Worm (Caenorhabditis elegans) whole organism, mixed stage, embryonic: ENCODE data around the gene T14B4.20.

Experiments used
- blmp-1 ChIP-seq: fragments of 150-350 bp; optimal IDR thresholded peaks from 2 replicates; lab custom pipeline; 2014; ENCODE audit warnings: missing biosample characterization, missing genetic modification characterization
- elt-1 ChIP-seq: sonication (generic microtip); optimal IDR thresholded peaks from 2 replicates; lab custom pipeline; 2017; ENCODE audit warnings: missing genetic modification characterization, mild to moderate bottlenecking, missing compliant biosample characterization, antibody characterized with exemption, moderate library complexity, borderline replicate concordance; ENCODE audit not compliant: insufficient read depth
- elt-3 ChIP-seq: fragments of 150-350 bp; optimal IDR thresholded peaks from 2 replicates; lab custom pipeline; 2014; ENCODE audit warnings: missing biosample characterization, missing genetic modification characterization
- unc-120 ChIP-seq: sonication (generic microtip); optimal IDR thresholded peaks from 2 replicates; lab custom pipeline; 2017; ENCODE audit warnings: missing genetic modification characterization, missing compliant biosample characterization; ENCODE audit not compliant: poor library complexity, severe bottlenecking
- ztf-11 ChIP-seq: fragments of 150-350 bp; optimal IDR thresholded peaks from 2 replicates; lab custom pipeline; 2014; ENCODE audit warnings: missing biosample characterization, missing genetic modification characterization

DNA sequence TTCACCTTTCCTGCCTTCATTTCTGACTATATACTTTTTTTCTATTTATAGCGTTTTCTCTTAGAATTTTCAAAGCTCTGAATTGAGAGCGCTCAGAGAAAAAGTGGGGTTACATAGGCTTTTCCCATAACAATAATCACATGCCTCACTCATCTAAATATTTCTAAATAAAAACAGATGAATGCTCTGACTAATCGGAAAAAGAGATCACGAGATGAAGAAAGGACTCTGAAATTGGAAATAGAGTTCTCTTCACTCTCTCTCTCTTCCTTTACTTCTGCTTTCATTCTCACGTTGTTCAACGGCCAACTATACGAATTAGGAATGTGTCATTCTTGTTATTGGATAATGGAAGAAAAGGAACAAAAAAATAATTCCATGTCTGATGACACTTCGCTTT, 27.6 kb upstream of the T14B4.20 start:
- TF ChIP-seq blmp-1 (no peak), elt-1 (no peak), elt-3 (tag; lab: Kevin White, UChicago) (no peak), ztf-11 (tag; lab: Kevin White, UChicago) (no peak), unc-120 (tag; lab: Kevin White, UChicago) (no peak)
